Worm (Caenorhabditis elegans) whole organism, L2 larva: ENCODE data around the gene Y82E9BL.1.

ENCODE experiments used
- ceh-82 ChIP-seq: fragments of 150-350 bp; optimal IDR thresholded peaks from 2 replicates; lab custom pipeline; 2014; ENCODE audit warnings: missing biosample characterization, missing genetic modification characterization
- gmeb-1 ChIP-seq: fragments of 150-350 bp; optimal IDR thresholded peaks from 2 replicates; lab custom pipeline; 2014; ENCODE audit warnings: missing biosample characterization, missing genetic modification characterization
- lin-13 ChIP-seq: fragments of 150-350 bp; optimal IDR thresholded peaks from 2 replicates; lab custom pipeline; 2014; ENCODE audit warnings: missing biosample characterization, missing genetic modification reagents, missing genetic modification characterization
- nhr-11 ChIP-seq: fragments of 150-350 bp; optimal IDR thresholded peaks from 2 replicates; lab custom pipeline; 2014; ENCODE audit warnings: missing biosample characterization, missing genetic modification characterization
- nhr-237 ChIP-seq: fragments of 150-350 bp; optimal IDR thresholded peaks from 2 replicates; lab custom pipeline; 2014; ENCODE audit warnings: missing biosample characterization, missing genetic modification characterization
- nhr-25 ChIP-seq: fragments of 150-350 bp; sonication (generic microtip); optimal IDR thresholded peaks from 3 replicates; lab custom pipeline; 2014; ENCODE audit warnings: missing biosample characterization, missing genetic modification characterization
- nhr-77 ChIP-seq: fragments of 150-350 bp; optimal IDR thresholded peaks from 2 replicates; lab custom pipeline; 2014; ENCODE audit warnings: missing biosample characterization, missing genetic modification characterization
- sem-4 ChIP-seq: fragments of 150-350 bp; optimal IDR thresholded peaks from 2 replicates; lab custom pipeline; 2014; ENCODE audit warnings: missing biosample characterization, missing genetic modification reagents, missing genetic modification characterization
- snpc-4 ChIP-seq: fragments of 150-350 bp; optimal IDR thresholded peaks from 2 replicates; lab custom pipeline; 2014; ENCODE audit warnings: missing biosample characterization, missing genetic modification characterization
- unc-39 ChIP-seq: fragments of 150-350 bp; optimal IDR thresholded peaks from 2 replicates; lab custom pipeline; 2014; ENCODE audit warnings: missing biosample characterization, missing genetic modification characterization
- unc-62 ChIP-seq: fragments of 150-350 bp; optimal IDR thresholded peaks from 2 replicates; lab custom pipeline; 2014; ENCODE audit warnings: missing biosample characterization, missing genetic modification reagents, missing genetic modification characterization
- zag-1 ChIP-seq: fragments of 150-350 bp; optimal IDR thresholded peaks from 2 replicates; lab custom pipeline; 2014; ENCODE audit warnings: missing biosample characterization, missing genetic modification characterization
- ztf-1 ChIP-seq: fragments of 200-800 bp; sonication (Bioruptor generic); conservative IDR thresholded peaks from 2 replicates; pipeline ENCODE4 v1.3.6; 2022; ENCODE audit warnings: missing genetic modification characterization, missing compliant biosample characterization
- ztf-4 ChIP-seq: fragments of 150-350 bp; optimal IDR thresholded peaks from 2 replicates; lab custom pipeline; 2014; ENCODE audit warnings: missing biosample characterization, missing genetic modification characterization

DNA sequence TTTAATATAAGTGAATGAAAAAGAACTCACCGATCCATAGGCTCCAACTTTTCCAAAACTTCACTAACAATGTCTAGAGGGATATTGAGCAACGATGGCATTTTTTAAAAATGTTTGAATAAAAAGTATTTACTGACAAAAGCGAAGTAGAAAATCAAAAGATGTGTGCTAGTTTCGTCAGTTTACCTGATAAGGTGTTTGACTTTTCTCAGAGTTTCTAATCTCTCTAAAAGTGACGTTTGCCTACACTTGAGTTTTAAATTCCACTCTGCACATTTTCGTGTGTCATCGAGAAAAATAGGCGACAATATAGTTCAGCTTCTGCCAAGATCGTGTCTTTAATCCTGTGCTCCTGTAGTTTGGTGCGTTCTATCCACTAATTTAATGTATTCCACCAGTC, 33.7 kb downstream of the Y82E9BL.1 start, which contains the start of gene fbxa-15:
- TF ChIP-seq nhr-237 (tag; lab: Kevin White, UChicago), result no peak
- no peak for TF ChIP-seq lin-13 (GFP tag; lab: Kevin White, UChicago)
- TF ChIP-seq ztf-1 (GFP tag; lab: Robert Waterston, UW), result no peak
- no peak for TF ChIP-seq gmeb-1
- no peak for TF ChIP-seq unc-39 (tag; lab: Kevin White, UChicago)
- no peak for TF ChIP-seq nhr-11
- TF ChIP-seq ztf-4 (tag; lab: Kevin White, UChicago), result no peak
- no peak for TF ChIP-seq ceh-82 (tag; lab: Kevin White, UChicago)
- TF ChIP-seq unc-62 (GFP tag; lab: Kevin White, UChicago), result no peak
- TF ChIP-seq nhr-77 (tag; lab: Kevin White, UChicago), result no peak
- no peak for TF ChIP-seq snpc-4 (tag; lab: Kevin White, UChicago)
- no peak for TF ChIP-seq sem-4 (tag; lab: Kevin White, UChicago)
- TF ChIP-seq zag-1, result no peak
- no peak for TF ChIP-seq nhr-25 (tag; lab: Kevin White, UChicago)
